Worm (Caenorhabditis elegans) whole organism, young adult: ENCODE data around the gene ZK287.1.

Experiments used
- F23B12.7 ChIP-seq: sonication (generic microtip); optimal IDR thresholded peaks from 2 replicates; lab custom pipeline; 2017; ENCODE audit warnings: missing genetic modification characterization, mild to moderate bottlenecking, missing compliant biosample characterization, antibody characterized with exemption, moderate library complexity; ENCODE audit not compliant: insufficient read depth
- K12H6.12 ChIP-seq: fragments of 200-800 bp; sonication (Bioruptor generic); optimal IDR thresholded peaks from 2 replicates; lab custom pipeline; 2018; ENCODE audit warnings: mild to moderate bottlenecking, missing genetic modification characterization, missing compliant biosample characterization
- Y56A3A.18 ChIP-seq: fragments of 200-800 bp; sonication (Bioruptor generic); IDR thresholded peaks from 2 replicates; pipeline ENCODE4 v1.3.6; 2022; ENCODE audit warnings: missing genetic modification reagents, missing genetic modification characterization, missing compliant biosample characterization
- Y67H2A.10 ChIP-seq: fragments of 200-800 bp; sonication (Bioruptor generic); conservative IDR thresholded peaks from 2 replicates; pipeline ENCODE4 v1.3.6; 2022; ENCODE audit warnings: missing genetic modification reagents, missing genetic modification characterization, missing compliant biosample characterization
- ZK185.1 ChIP-seq: sonication (generic microtip); optimal IDR thresholded peaks from 2 replicates; lab custom pipeline; 2016; ENCODE audit warnings: mild to moderate bottlenecking, missing genetic modification characterization, missing compliant biosample characterization; ENCODE audit not compliant: poor library complexity, severe bottlenecking
- athp-1 ChIP-seq: sonication (generic microtip); optimal IDR thresholded peaks from 2 replicates; lab custom pipeline; 2017; ENCODE audit warnings: mild to moderate bottlenecking, missing genetic modification characterization, missing compliant biosample characterization
- attf-3 ChIP-seq: fragments of 200-800 bp; sonication (Bioruptor generic); conservative IDR thresholded peaks from 2 replicates; pipeline ENCODE4 v1.3.6; 2022; ENCODE audit warnings: missing genetic modification reagents, missing genetic modification characterization, missing compliant biosample characterization
- cebp-1 ChIP-seq, 2 experiments: fragments of 200-800 bp in 1 of 2; sonication (Bioruptor generic) in 1 of 2; sonication (generic microtip) in 1 of 2; IDR thresholded peaks in 1 of 2; optimal IDR thresholded peaks in 1 of 2; 2 replicates each; pipeline versions ENCODE4 v1.3.6 to Lab custom; 2017 to 2022; ENCODE audit warnings: missing compliant biosample characterization in 2 of 2, missing genetic modification characterization in 2 of 2, mild to moderate bottlenecking in 1 of 2, missing genetic modification reagents in 1 of 2, moderate library complexity in 1 of 2
- chd-7 ChIP-seq: sonication (generic microtip); optimal IDR thresholded peaks from 2 replicates; lab custom pipeline; 2016; ENCODE audit warnings: mild to moderate bottlenecking, missing genetic modification characterization, moderate library complexity, missing compliant biosample characterization
- egl-18 ChIP-seq: fragments of 200-800 bp; sonication (Bioruptor generic); IDR thresholded peaks from 2 replicates; pipeline ENCODE4 v1.3.6; 2022; ENCODE audit warnings: missing genetic modification reagents, missing genetic modification characterization, missing compliant biosample characterization
- ets-4 ChIP-seq: fragments of 200-800 bp; sonication (Bioruptor generic); optimal IDR thresholded peaks from 2 replicates; lab custom pipeline; 2018; ENCODE audit warnings: mild to moderate bottlenecking, missing genetic modification characterization, missing compliant biosample characterization
- gei-17 ChIP-seq: fragments of 200-800 bp; sonication (Bioruptor generic); optimal IDR thresholded peaks from 2 replicates; lab custom pipeline; 2018; ENCODE audit warnings: mild to moderate bottlenecking, missing genetic modification characterization, missing compliant biosample characterization
- hsf-1 ChIP-seq: fragments of 200-800 bp; sonication (Bioruptor generic); IDR thresholded peaks from 2 replicates; pipeline ENCODE4 v1.3.6; 2022; ENCODE audit warnings: missing genetic modification reagents, missing genetic modification characterization, missing compliant biosample characterization
- let-607 ChIP-seq, 2 experiments: fragments of 200-800 bp in 1 of 2; sonication (Bioruptor generic) in 1 of 2; sonication (generic microtip) in 1 of 2; optimal IDR thresholded peaks; 2 replicates each; lab custom pipeline; 2016 to 2018; ENCODE audit warnings: mild to moderate bottlenecking in 2 of 2, missing compliant biosample characterization in 2 of 2, missing genetic modification characterization in 2 of 2, moderate library complexity in 2 of 2, missing genotype in 1 of 2
- lin-54 ChIP-seq: fragments of 200-800 bp; sonication (Bioruptor generic); optimal IDR thresholded peaks from 2 replicates; lab custom pipeline; 2018; ENCODE audit warnings: mild to moderate bottlenecking, missing genetic modification characterization, missing compliant biosample characterization
- madf-6 ChIP-seq: fragments of 200-800 bp; sonication (Bioruptor generic); IDR thresholded peaks from 2 replicates; pipeline ENCODE4 v1.3.6; 2022; ENCODE audit warnings: missing genetic modification reagents, missing genetic modification characterization, missing compliant biosample characterization
- mcd-1 ChIP-seq: fragments of 200-800 bp; sonication (Bioruptor generic); IDR thresholded peaks from 2 replicates; pipeline ENCODE4 v1.3.6; 2022; ENCODE audit warnings: missing genetic modification reagents, missing genetic modification characterization, missing compliant biosample characterization
- nhr-80 ChIP-seq: sonication (generic microtip); optimal IDR thresholded peaks from 2 replicates; lab custom pipeline; 2016; ENCODE audit warnings: missing genetic modification characterization, missing compliant biosample characterization
- nhr-90 ChIP-seq: sonication (generic microtip); optimal IDR thresholded peaks from 2 replicates; lab custom pipeline; 2016; ENCODE audit warnings: missing genotype, mild to moderate bottlenecking, missing genetic modification characterization, missing compliant biosample characterization
- pbrm-1 ChIP-seq: fragments of 200-800 bp; sonication (Bioruptor generic); IDR thresholded peaks from 2 replicates; pipeline ENCODE4 v1.3.6; 2022; ENCODE audit warnings: missing genetic modification reagents, missing genetic modification characterization, missing compliant biosample characterization
- snpc-1.1 ChIP-seq: sonication (generic microtip); optimal IDR thresholded peaks from 2 replicates; lab custom pipeline; 2017; ENCODE audit warnings: missing genetic modification characterization, mild to moderate bottlenecking, missing compliant biosample characterization, antibody characterized with exemption, moderate library complexity, missing genotype, missing genetic modification reagents; ENCODE audit not compliant: insufficient read depth
- snpc-1.3 ChIP-seq: sonication (generic microtip); optimal IDR thresholded peaks from 2 replicates; lab custom pipeline; 2017; ENCODE audit warnings: missing genetic modification characterization, mild to moderate bottlenecking, missing compliant biosample characterization, antibody characterized with exemption, moderate library complexity, missing genotype, missing genetic modification reagents; ENCODE audit not compliant: insufficient read depth
- unc-130 ChIP-seq: sonication (generic microtip); optimal IDR thresholded peaks from 2 replicates; lab custom pipeline; 2016; ENCODE audit warnings: missing genetic modification reagents, missing genetic modification characterization, missing compliant biosample characterization
- unc-62 ChIP-seq: fragments of 150-350 bp; optimal IDR thresholded peaks from 2 replicates; lab custom pipeline; 2014; ENCODE audit warnings: missing biosample characterization, missing genetic modification reagents, missing genetic modification characterization
- ztf-18 ChIP-seq: sonication (generic microtip); optimal IDR thresholded peaks from 2 replicates; lab custom pipeline; 2016; ENCODE audit warnings: missing genotype, mild to moderate bottlenecking, missing genetic modification characterization, missing compliant biosample characterization
- ztf-22 ChIP-seq: fragments of 200-800 bp; sonication (Bioruptor generic); optimal IDR thresholded peaks from 2 replicates; lab custom pipeline; 2018; ENCODE audit warnings: mild to moderate bottlenecking, missing genetic modification characterization, moderate library complexity, missing compliant biosample characterization
- ztf-6 ChIP-seq: fragments of 200-800 bp; sonication (Bioruptor generic); IDR thresholded peaks from 2 replicates; pipeline ENCODE4 v1.3.6; 2022; ENCODE audit warnings: missing genetic modification reagents, missing genetic modification characterization, missing compliant biosample characterization

ZK287.1 gene

DNA sequence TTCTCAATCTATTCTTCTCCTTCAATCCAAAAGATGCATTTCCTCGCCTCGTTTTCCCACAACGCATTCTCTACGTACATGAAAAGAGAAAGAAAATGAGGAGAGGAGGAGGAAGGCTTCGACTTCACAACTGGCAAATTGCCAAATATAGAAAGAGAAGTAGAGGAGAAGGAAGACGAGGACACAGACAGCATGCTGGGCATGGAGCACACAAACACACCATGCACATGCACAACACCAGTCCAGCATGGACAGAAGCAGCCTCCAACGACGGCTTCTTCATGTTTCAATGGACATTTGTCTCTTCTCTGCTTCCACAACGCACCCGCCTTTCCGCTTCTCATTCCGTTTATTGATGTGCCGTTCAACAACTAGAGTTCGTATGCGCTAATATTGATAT is 1.9 kb upstream of the ZK287.1 start:
- TF ChIP-seq K12H6.12 (tag; lab: Kevin White, UChicago) (peak; percentile 5), unc-130 (no peak), Y56A3A.18 (0 out of 2 replicates have a peak, but pooled peaks have one; percentile 28), ZK185.1 (tag; lab: Kevin White, UChicago) (peak; percentile 21)

DNA sequence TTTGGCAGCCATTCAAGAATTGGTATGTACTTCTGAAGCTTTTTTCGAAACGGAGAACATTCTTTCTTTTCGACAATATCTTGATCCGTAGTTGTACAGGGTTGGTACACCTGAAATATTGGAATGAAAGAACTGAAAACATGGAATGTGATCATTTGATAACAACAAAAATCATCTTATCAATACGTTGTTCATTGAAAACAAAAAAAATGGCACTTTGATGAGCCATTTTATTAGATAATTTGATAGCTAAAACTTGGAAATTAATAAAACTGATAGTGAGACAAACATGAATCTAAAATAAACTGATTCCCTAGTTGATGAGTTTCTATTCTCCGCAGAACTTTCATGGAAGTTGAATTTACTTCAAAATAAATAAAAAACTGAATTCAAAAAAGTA is 6.0 kb downstream of the ZK287.1 start:
- no peak for TF ChIP-seq cebp-1 (GFP tag; IDR thresholded peaks at IDR 0.05; lab: Robert Waterston, UW)
- no peak for TF ChIP-seq cebp-1 (tag; optimal IDR thresholded peaks at IDR 0.05; lab: Kevin White, UChicago)
- TF ChIP-seq snpc-1.1 (tag; lab: Kevin White, UChicago) = no peak
- TF ChIP-seq pbrm-1 (GFP tag; lab: Robert Waterston, UW) = no peak
- no peak for TF ChIP-seq chd-7
- TF ChIP-seq nhr-80 = peak; percentile 3
- TF ChIP-seq, all 124 proteins: peak for 1

DNA sequence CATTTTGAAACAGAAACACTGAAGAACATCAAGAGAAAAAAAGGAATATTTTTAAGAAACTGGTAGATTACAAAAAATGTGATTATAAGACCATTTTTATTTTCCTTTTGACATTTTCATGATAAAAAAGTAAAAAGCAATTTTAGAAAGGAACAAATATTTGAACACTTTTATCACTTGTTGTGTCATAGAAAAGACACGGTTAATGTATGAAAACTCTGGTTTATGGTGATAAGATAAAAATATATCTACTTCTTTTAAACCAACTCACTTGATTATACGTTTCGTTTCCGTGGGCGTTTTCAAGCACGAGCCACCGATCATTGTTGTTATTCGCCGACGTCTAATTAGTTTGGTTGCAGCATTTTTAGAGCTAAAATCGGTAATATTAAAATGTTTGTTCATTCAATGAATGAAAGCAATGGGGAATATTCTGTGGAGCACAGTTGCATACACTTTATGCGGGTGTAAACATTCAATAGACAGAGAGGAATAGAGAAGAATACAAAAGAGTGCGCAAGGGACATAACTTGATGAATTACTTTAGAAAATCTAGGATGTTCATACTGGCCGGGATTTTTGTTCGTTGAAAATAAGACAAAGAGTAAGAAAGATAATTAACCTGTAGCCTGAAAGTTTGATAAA is 6.8 kb downstream of the ZK287.1 start, which contains the start of gene sulp-8:
Gene sulp-8 (minus strand): TSS at position 469 of the 645 bp plus-strand sequence.
- TF ChIP-seq gei-17 (GFP tag; lab: Kevin White, UChicago) (no peak), let-607 (tag; optimal IDR thresholded peaks at IDR 0.05; lab: Kevin White, UChicago) (no peak), ets-4 (no peak)
- TF ChIP-seq, all 124 proteins: peak for 0

DNA sequence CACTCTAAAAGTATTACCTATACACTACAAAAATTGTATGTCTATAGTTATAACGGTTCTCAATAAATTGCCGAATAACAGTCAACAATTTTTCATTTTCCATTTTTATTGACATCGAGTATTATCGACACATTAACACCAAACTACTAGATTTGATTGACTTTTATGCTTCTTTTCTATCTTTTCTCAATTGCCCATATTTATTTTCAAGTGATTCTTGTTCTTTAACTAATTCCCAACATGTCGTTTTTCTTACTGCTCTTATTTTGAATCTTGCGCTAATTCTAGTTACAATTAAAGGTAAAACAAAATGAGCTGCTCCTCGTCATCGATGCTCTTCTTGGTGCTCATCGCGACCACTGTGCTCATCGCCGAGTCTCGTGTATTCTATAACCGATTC is 11.5 kb downstream of the ZK287.1 start, which contains the start of gene cthd-1:
Gene cthd-1 (plus strand): TSS at position 301 of the 400 bp plus-strand sequence.
- TF ChIP-seq nhr-80 (peak; percentile 6), egl-18 (GFP tag; lab: Robert Waterston, UW) (no peak), snpc-1.3 (no peak), chd-7 (no peak), attf-3 (GFP tag; lab: Robert Waterston, UW) (no peak), hsf-1 (GFP tag; lab: Robert Waterston, UW) (no peak)

DNA sequence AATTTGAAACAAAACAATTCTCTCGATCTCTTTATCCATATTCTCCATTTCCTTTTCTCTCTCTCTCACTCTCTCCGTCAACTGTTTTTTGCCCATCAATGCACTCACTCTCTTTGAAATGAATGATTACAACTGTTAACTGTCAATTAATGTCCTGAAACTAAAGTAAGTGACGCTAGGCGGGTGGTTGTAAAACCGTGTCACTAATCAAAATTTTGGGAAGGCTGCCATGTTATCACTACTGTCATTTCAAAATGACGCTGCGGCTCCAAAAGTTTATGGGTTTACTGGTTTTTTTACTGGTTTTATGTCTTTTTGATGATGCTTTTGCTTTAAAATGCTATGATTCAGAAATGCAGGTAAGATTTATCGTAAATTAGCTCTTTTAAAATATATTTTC is 12.7 kb downstream of the ZK287.1 start, which contains the start of gene ZK287.9:
Gene ZK287.9 (plus strand): TSS at position 192 of the 400 bp plus-strand sequence.
- no peak for TF ChIP-seq lin-54 (GFP tag; lab: Kevin White, UChicago)
- no peak for TF ChIP-seq F23B12.7 (tag; lab: Kevin White, UChicago)
- TF ChIP-seq ztf-22 (GFP tag; lab: Kevin White, UChicago) = no peak
- TF ChIP-seq mcd-1 (GFP tag; lab: Robert Waterston, UW) = no peak
- peak; percentile 80 for TF ChIP-seq nhr-80
- TF ChIP-seq ztf-18 (tag; lab: Kevin White, UChicago) = no peak
- TF ChIP-seq unc-62 (GFP tag; lab: Kevin White, UChicago) = peak; percentile 34
- TF ChIP-seq let-607 (tag; optimal IDR thresholded peaks at IDR 0.05; lab: Kevin White, UChicago) = peak; percentile 73 to 93
- no peak for TF ChIP-seq madf-6
- TF ChIP-seq nhr-90 (tag; lab: Kevin White, UChicago) = no peak

DNA sequence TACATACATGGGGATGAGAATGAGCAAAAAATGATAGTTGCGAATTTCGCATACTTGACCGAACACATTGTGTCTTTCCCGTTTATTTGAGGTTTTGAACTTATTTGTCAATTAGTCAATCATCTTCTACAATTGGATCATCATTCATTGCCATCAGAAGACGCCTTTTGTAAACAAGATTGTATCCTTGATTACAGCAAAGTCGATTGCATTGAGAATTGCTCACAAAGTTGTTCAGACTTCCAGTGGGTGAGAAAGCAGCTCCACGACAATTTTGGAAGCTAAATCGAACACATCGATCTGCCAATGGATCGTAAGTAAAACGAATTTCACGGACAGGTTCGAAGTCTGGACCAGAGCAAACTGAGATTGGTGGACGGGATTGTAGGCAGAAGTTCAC is 13.8 kb downstream of the ZK287.1 start:
- TF ChIP-seq mcd-1 (GFP tag; lab: Robert Waterston, UW) = no peak
- TF ChIP-seq, all 124 proteins: peak for 0

DNA sequence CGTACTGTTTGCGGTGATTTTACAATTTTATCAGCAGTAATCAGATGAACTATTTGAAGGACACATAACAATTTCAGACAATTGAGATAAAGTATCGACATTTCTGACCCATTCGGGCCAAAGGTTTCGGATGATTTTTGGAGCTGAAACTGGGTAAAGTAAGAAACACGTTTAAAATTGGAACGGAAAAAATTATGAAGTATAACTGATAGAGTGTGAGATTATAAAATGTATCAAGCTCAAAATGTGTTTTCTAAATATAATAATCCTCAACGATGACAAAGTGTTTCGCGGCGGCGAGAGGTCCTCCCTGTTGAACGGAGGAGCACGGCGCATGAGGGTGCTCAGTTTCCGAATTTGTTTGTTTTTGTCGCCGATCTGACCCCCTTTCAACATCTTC is 19.1 kb downstream of the ZK287.1 start, which contains the start of gene ZK287.4:
Gene ZK287.4 (minus strand): TSS at position 101 of the 400 bp plus-strand sequence.
- TF ChIP-seq nhr-90 (tag; lab: Kevin White, UChicago) (no peak), ztf-6 (no peak), athp-1 (tag; lab: Kevin White, UChicago) (no peak), Y67H2A.10 (no peak)
